Worm (Caenorhabditis elegans): Measurements from ENCODE around the gene srx-29.

DNA sequence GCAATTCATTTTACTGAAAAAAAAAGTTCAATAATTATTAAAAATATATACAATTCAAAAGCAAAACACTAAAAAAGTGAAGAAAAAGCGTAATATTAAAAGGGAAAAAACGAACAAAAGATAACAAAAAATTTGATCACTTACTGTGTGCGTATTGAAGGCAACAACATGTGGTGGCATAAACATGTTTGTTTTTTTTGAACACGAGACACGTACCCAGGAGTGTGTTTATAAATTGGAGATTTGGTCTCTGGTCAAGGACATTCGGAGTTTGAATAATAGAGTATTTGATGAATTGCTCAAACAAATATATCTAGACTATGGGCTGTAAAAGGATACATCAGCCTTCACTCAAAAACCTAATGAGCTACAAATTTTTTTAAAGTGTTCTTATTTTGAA, 17.6 kb upstream of the srx-29 start:
- TF ChIP-seq blmp-1 (tag; optimal IDR thresholded peaks at IDR 0.05) (no peak), bed-3 (GFP tag; optimal IDR thresholded peaks at IDR 0.05) (no peak), ces-1 (GFP tag; optimal IDR thresholded peaks at IDR 0.05) (no peak), elt-3 (tag; optimal IDR thresholded peaks at IDR 0.05) (no peak), ztf-11 (tag; optimal IDR thresholded peaks at IDR 0.05) (no peak), nhr-28 (tag; optimal IDR thresholded peaks at IDR 0.05) (no peak), lin-13 (tag; optimal IDR thresholded peaks at IDR 0.05) (no peak)

Data from whole organism, mixed stage, embryonic.